Fruit fly (Drosophila melanogaster): Measurements from ENCODE around the gene CG15529.

DNA sequence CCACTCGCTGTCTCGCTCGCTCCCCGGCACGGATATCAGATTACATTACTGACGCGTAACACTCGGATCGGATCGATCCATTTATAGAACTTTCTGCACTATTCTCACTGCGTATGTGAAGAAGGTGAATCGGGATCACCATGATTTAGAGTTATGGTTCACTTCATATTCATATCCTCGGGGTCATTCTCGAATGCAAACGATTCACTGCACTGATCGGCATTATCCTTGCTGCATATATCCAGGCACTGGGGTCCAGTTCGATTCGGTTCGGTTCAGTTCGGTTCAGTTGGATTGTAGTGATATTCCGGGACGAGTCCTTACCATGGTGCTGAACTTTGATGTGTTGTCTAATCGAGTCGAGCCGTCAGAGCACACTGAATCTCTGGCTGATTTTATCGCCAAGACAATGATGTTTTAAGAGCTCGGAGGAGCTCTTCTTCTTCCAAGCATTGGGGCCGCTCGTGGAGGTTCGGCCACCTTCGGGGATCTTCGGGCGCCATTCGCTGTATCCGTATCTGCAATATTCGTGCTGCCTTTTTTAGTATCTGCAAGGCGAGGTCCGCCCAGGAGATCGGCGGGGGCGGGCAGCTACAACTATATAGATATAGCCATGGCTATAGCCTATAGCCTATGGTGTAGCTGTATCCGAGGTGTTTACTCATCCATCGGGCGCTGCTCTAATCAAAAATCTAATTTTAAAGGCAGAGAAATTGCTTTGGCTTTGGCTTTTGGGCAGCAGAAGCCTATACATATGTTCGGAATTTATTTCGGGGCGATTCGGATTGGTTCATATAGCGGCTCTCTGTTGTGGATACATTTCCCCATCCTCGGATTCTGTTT lies 22.5 kb downstream of the CG15529 start, which contains the start of gene Mlc2:
- TF ChIP-seq woc (GFP tag; optimal IDR thresholded peaks at IDR 0.05) (no peak), Dfd (GFP tag; optimal IDR thresholded peaks at IDR 0.05) (no peak), Abd-B (GFP tag; optimal IDR thresholded peaks at IDR 0.05) (no peak), Myc (optimal IDR thresholded peaks at IDR 0.05) (no peak), usp (GFP tag; optimal IDR thresholded peaks at IDR 0.05) (no peak)
